Fruit fly (Drosophila melanogaster) Kc167 (cell line): ENCODE results near the gene Hecw.

ENCODE experiments used
- Myc ChIP-seq: fragments of >200 bp; optimal IDR thresholded peaks from 2 replicates; lab custom pipeline; 2017; ENCODE audit warnings: missing external identifiers
- Sin3A ChIP-seq: fragments of >200 bp; optimal IDR thresholded peaks from 2 replicates; lab custom pipeline; 2018; ENCODE audit warnings: missing external identifiers
- h ChIP-seq: fragments of >200 bp; optimal IDR thresholded peaks from 3 replicates; lab custom pipeline; 2018; ENCODE audit warnings: missing external identifiers
- psq ChIP-seq: fragments of >200 bp; optimal IDR thresholded peaks from 2 replicates; lab custom pipeline; 2017; ENCODE audit warnings: missing external identifiers

dm6 chrX:9578696-9579509 is 29.8 kb upstream of the Hecw start:
- TF ChIP-seq psq (no peak), Myc (lab: Kevin White, UChicago) (no peak), h (lab: Kevin White, UChicago) (no peak), Sin3A (lab: Kevin White, UChicago) (no peak)
